Fruit fly (Drosophila melanogaster) whole organism, embryonic: ENCODE data around the gene sea.

Experiments used
- ATbp ChIP-seq: fragments of 200-800 bp; sonication (Bioruptor generic); optimal IDR thresholded peaks from 2 replicates; lab custom pipeline; 2017; ENCODE audit warnings: missing biosample characterization, mild to moderate bottlenecking, missing genetic modification characterization, missing genetic modification reagents
- Atf3 ChIP-seq: fragments of 200-800 bp; sonication (Bioruptor generic); optimal IDR thresholded peaks from 3 replicates; lab custom pipeline; 2016; ENCODE audit warnings: missing biosample characterization, missing genetic modification characterization
- B-H2 ChIP-seq: fragments of 200-800 bp; sonication (Bioruptor generic); optimal IDR thresholded peaks from 2 replicates; lab custom pipeline; 2018; ENCODE audit warnings: missing biosample characterization, mild to moderate bottlenecking, missing genetic modification characterization
- Blimp-1 ChIP-seq: fragments of 200-800 bp; sonication (Bioruptor generic); optimal IDR thresholded peaks from 3 replicates; lab custom pipeline; 2018; ENCODE audit warnings: missing biosample characterization, missing genetic modification characterization, mild to moderate bottlenecking, moderate library complexity, missing genetic modification reagents
- CG1024 ChIP-seq: fragments of 200-800 bp; sonication (Bioruptor generic); IDR thresholded peaks from 2 replicates; pipeline ENCODE4 v1.3.6; 2022; ENCODE audit warnings: missing biosample characterization, missing genetic modification characterization
- CG10462 ChIP-seq: fragments of 200-800 bp; sonication (Bioruptor generic); optimal IDR thresholded peaks from 2 replicates; lab custom pipeline; 2016; ENCODE audit warnings: missing biosample characterization, missing genetic modification characterization
- CG12219 ChIP-seq: fragments of 200-800 bp; sonication (Bioruptor generic); optimal IDR thresholded peaks from 3 replicates; lab custom pipeline; 2018; ENCODE audit warnings: missing biosample characterization, mild to moderate bottlenecking, missing genetic modification characterization
- CG12299 ChIP-seq: fragments of 200-800 bp; sonication (Bioruptor generic); optimal IDR thresholded peaks from 2 replicates; lab custom pipeline; 2018; ENCODE audit warnings: missing biosample characterization, mild to moderate bottlenecking, missing genetic modification characterization
- CG13287 ChIP-seq: fragments of 200-800 bp; sonication (Bioruptor generic); IDR thresholded peaks from 2 replicates; pipeline ENCODE4 v1.3.6; 2022; ENCODE audit warnings: missing biosample characterization, missing genetic modification characterization; ENCODE audit not compliant: partially characterized antibody
- CG14667 ChIP-seq: fragments of 200-800 bp; sonication (Bioruptor generic); IDR thresholded peaks from 2 replicates; pipeline ENCODE4 v1.3.6; 2022; ENCODE audit warnings: missing biosample characterization, missing genetic modification characterization
- CG15073 ChIP-seq: fragments of 200-800 bp; sonication (Bioruptor generic); optimal IDR thresholded peaks from 2 replicates; lab custom pipeline; 2016; ENCODE audit warnings: missing biosample characterization, missing genetic modification characterization
- CG17829 ChIP-seq: fragments of 200-800 bp; optimal IDR thresholded peaks from 2 replicates; lab custom pipeline; 2019; ENCODE audit warnings: missing biosample characterization, mild to moderate bottlenecking, missing genetic modification characterization, moderate library complexity
- CG17912 ChIP-seq: fragments of 200-800 bp; sonication (Bioruptor generic); optimal IDR thresholded peaks from 2 replicates; lab custom pipeline; 2018; ENCODE audit warnings: missing biosample characterization, mild to moderate bottlenecking, missing genetic modification characterization
- CG18619 ChIP-seq: fragments of 200-800 bp; sonication (Bioruptor generic); optimal IDR thresholded peaks from 3 replicates; lab custom pipeline; 2017; ENCODE audit warnings: missing biosample characterization, mild to moderate bottlenecking, missing genetic modification characterization
- CG2120 ChIP-seq: fragments of 200-800 bp; sonication (Bioruptor generic); optimal IDR thresholded peaks from 3 replicates; lab custom pipeline; 2016; ENCODE audit warnings: missing biosample characterization, missing genetic modification characterization
- CG2202 ChIP-seq: fragments of 200-800 bp; sonication (Bioruptor generic); optimal IDR thresholded peaks from 2 replicates; lab custom pipeline; 2018; ENCODE audit warnings: missing biosample characterization, mild to moderate bottlenecking, missing genetic modification characterization
- CG43689 ChIP-seq: fragments of 200-800 bp; sonication (Bioruptor generic); IDR thresholded peaks from 2 replicates; pipeline ENCODE4 v1.3.6; 2022; ENCODE audit warnings: missing biosample characterization, missing genetic modification characterization
- CG4854 ChIP-seq: fragments of 200-800 bp; sonication (Bioruptor generic); optimal IDR thresholded peaks from 2 replicates; lab custom pipeline; 2016; ENCODE audit warnings: missing biosample characterization, missing genetic modification characterization, inconsistent platforms
- CG6654 ChIP-seq: fragments of 200-800 bp; sonication (Bioruptor generic); optimal IDR thresholded peaks from 2 replicates; lab custom pipeline; 2017; ENCODE audit warnings: missing biosample characterization, mild to moderate bottlenecking, missing genetic modification characterization
- CG7786 ChIP-seq: fragments of 200-800 bp; sonication (Bioruptor generic); optimal IDR thresholded peaks from 2 replicates; lab custom pipeline; 2016; ENCODE audit warnings: missing biosample characterization, missing genetic modification characterization
- CG7987 ChIP-seq: fragments of 200-800 bp; sonication (Bioruptor generic); optimal IDR thresholded peaks from 2 replicates; lab custom pipeline; 2018; ENCODE audit warnings: missing biosample characterization, mild to moderate bottlenecking, missing genetic modification characterization, moderate library complexity
- CG8089 ChIP-seq: fragments of 200-800 bp; sonication (Bioruptor generic); optimal IDR thresholded peaks from 3 replicates; lab custom pipeline; 2016; ENCODE audit warnings: missing biosample characterization, missing genetic modification characterization
- CG9437 ChIP-seq: fragments of 200-800 bp; sonication (Bioruptor generic); optimal IDR thresholded peaks from 2 replicates; lab custom pipeline; 2018; ENCODE audit warnings: missing biosample characterization, mild to moderate bottlenecking, missing genetic modification characterization
- CG9797 ChIP-seq: fragments of 200-800 bp; sonication (Bioruptor generic); optimal IDR thresholded peaks from 3 replicates; lab custom pipeline; 2018; ENCODE audit warnings: missing biosample characterization, mild to moderate bottlenecking, missing genetic modification characterization
- CHES-1-like ChIP-seq: fragments of 200-800 bp; sonication (Bioruptor generic); optimal IDR thresholded peaks from 2 replicates; lab custom pipeline; 2016; ENCODE audit warnings: missing biosample characterization, missing genetic modification characterization
- Dad ChIP-seq: fragments of 200-800 bp; sonication (Bioruptor generic); optimal IDR thresholded peaks from 3 replicates; lab custom pipeline; 2016; ENCODE audit warnings: missing biosample characterization, missing genetic modification characterization
- E2f1 ChIP-seq: fragments of 200-800 bp; sonication (Bioruptor generic); IDR thresholded peaks from 2 replicates; pipeline ENCODE4 v1.3.6; 2022; ENCODE audit warnings: missing biosample characterization, missing genetic modification characterization
- HLHmδ ChIP-seq: fragments of 200-800 bp; sonication (Bioruptor generic); optimal IDR thresholded peaks from 2 replicates; lab custom pipeline; 2018; ENCODE audit warnings: missing biosample characterization, mild to moderate bottlenecking, missing genetic modification characterization, moderate library complexity
- Lim3 ChIP-seq: fragments of 200-800 bp; sonication (Bioruptor generic); IDR thresholded peaks from 2 replicates; pipeline ENCODE4 v1.3.6; 2022; ENCODE audit warnings: missing biosample characterization, missing genetic modification characterization
- Mad ChIP-seq: fragments of 200-800 bp; sonication (Bioruptor generic); optimal IDR thresholded peaks from 2 replicates; lab custom pipeline; 2016; ENCODE audit warnings: missing biosample characterization, missing genetic modification characterization
- NC2α ChIP-seq: fragments of 200-800 bp; sonication (Bioruptor generic); optimal IDR thresholded peaks from 2 replicates; lab custom pipeline; 2016; ENCODE audit warnings: missing biosample characterization, missing genetic modification characterization
- Pdp1 ChIP-seq, 2 experiments: fragments of 200-800 bp; sonication (Bioruptor generic); optimal IDR thresholded peaks; 3 replicates each; lab custom pipeline; 2016; ENCODE audit warnings: missing biosample characterization in 2 of 2, missing genetic modification characterization in 2 of 2, mild to moderate bottlenecking in 1 of 2, moderate library complexity in 1 of 2
- Ravus ChIP-seq: fragments of 200-800 bp; sonication (Bioruptor generic); IDR thresholded peaks from 2 replicates; pipeline ENCODE4 v1.3.6; 2022; ENCODE audit warnings: missing biosample characterization, missing genetic modification characterization
- ap ChIP-seq: fragments of 200-800 bp; sonication (Bioruptor generic); IDR thresholded peaks from 2 replicates; pipeline ENCODE4 v1.3.6; 2022; ENCODE audit warnings: missing biosample characterization, missing genetic modification characterization
- dmrt99B ChIP-seq: fragments of 200-800 bp; sonication (Bioruptor generic); optimal IDR thresholded peaks from 2 replicates; lab custom pipeline; 2018; ENCODE audit warnings: missing biosample characterization, mild to moderate bottlenecking, missing genetic modification characterization, moderate library complexity
- eve ChIP-seq, 2 experiments: fragments of >200 bp; optimal IDR thresholded peaks; 2 replicates each; lab custom pipeline; 2017; ENCODE audit warnings: missing biosample characterization in 2 of 2, missing genetic modification characterization in 2 of 2
- fd102C ChIP-seq: fragments of 200-800 bp; sonication (Bioruptor generic); optimal IDR thresholded peaks from 2 replicates; lab custom pipeline; 2018; ENCODE audit warnings: missing biosample characterization, mild to moderate bottlenecking, missing genetic modification characterization, moderate library complexity
- fd3F ChIP-seq: fragments of 200-800 bp; sonication (Bioruptor generic); optimal IDR thresholded peaks from 2 replicates; lab custom pipeline; 2018; ENCODE audit warnings: missing biosample characterization, mild to moderate bottlenecking, missing genetic modification characterization, moderate library complexity
- grn ChIP-seq: fragments of 200-800 bp; sonication (Bioruptor generic); optimal IDR thresholded peaks from 3 replicates; lab custom pipeline; 2017; ENCODE audit warnings: missing biosample characterization, missing genetic modification characterization
- h ChIP-seq: fragments of >200 bp; optimal IDR thresholded peaks from 2 replicates; lab custom pipeline; 2017
- kay ChIP-seq: fragments of 200-800 bp; sonication (Bioruptor generic); optimal IDR thresholded peaks from 2 replicates; lab custom pipeline; 2016; ENCODE audit warnings: missing biosample characterization, missing genetic modification characterization
- lilli ChIP-seq: fragments of 200-800 bp; sonication (Bioruptor generic); optimal IDR thresholded peaks from 3 replicates; lab custom pipeline; 2016; ENCODE audit warnings: missing biosample characterization, missing genetic modification characterization
- onecut ChIP-seq: fragments of 200-800 bp; sonication (Bioruptor generic); IDR thresholded peaks from 2 replicates; pipeline ENCODE4 v1.3.6; 2022; ENCODE audit warnings: missing biosample characterization, missing genetic modification characterization
- prd ChIP-seq, 3 experiments: fragments of >200 bp in 2 of 3; fragments of 200-800 bp in 1 of 3; sonication (Bioruptor generic) in 1 of 3; optimal IDR thresholded peaks in 2 of 3; IDR thresholded peaks in 1 of 3; 2 replicates in 2 of 3; 3 replicates in 1 of 3; pipeline versions ENCODE4 v1.3.6 to Lab custom; 2017 to 2022; ENCODE audit warnings: missing biosample characterization in 1 of 3, missing genetic modification characterization in 1 of 3
- sob ChIP-seq: fragments of 200-800 bp; sonication (Bioruptor generic); IDR thresholded peaks from 2 replicates; pipeline ENCODE4 v1.3.6; 2022; ENCODE audit warnings: missing biosample characterization, missing genetic modification characterization
- sr ChIP-seq: fragments of 200-800 bp; sonication (Bioruptor generic); IDR thresholded peaks from 3 replicates; pipeline ENCODE4 v1.3.6; 2022; ENCODE audit warnings: missing biosample characterization, missing genetic modification characterization
- ssp ChIP-seq: fragments of 200-800 bp; sonication (Bioruptor generic); IDR thresholded peaks from 2 replicates; pipeline ENCODE4 v1.3.6; 2022; ENCODE audit warnings: missing biosample characterization, missing genetic modification characterization
- sug ChIP-seq: fragments of 200-800 bp; optimal IDR thresholded peaks from 2 replicates; lab custom pipeline; 2019; ENCODE audit warnings: missing biosample characterization, mild to moderate bottlenecking, missing genetic modification characterization, moderate library complexity
- tll ChIP-seq, 2 experiments: fragments of 200-800 bp in 1 of 2; fragments of >200 bp in 1 of 2; sonication (Bioruptor generic) in 1 of 2; optimal IDR thresholded peaks; 2 replicates each; lab custom pipeline; 2017 to 2019; ENCODE audit warnings: missing biosample characterization in 2 of 2, missing genetic modification characterization in 2 of 2, mild to moderate bottlenecking in 1 of 2, moderate library complexity in 1 of 2

The sea gene

DNA sequence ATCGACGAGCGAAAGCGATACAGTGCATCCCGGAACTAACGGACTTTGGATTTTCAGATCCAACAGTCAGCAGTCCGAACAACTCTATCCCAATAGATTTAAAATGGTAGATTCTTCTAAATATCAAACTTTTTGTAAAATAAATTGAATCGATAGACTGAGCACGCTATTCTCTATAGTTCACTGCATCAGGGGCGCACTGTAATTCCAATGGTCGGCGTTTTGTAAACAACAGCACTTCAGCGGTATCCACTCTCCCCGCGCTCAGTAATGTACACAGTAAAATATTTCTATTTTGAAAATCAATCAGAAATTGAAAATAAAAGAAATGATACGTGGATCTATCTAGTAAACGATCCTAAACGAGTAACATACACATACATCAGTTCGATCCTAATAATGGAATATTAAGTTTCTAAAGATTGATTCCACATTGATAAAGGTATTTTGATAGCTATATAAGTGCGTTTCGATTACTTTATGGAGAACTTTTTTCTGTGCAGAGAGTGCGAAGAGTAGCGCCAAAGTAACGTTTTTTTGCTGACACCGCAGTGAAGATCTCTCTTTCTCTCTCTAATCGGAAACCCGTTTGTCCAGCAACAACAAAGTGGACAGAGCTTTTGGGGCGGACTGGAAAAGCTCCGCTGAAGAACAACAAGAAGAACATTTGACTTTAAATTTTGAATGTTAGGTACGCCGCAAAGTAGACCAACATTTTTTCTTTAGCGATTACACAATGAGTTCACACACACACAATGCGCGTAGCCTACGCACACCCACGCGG lies 4.3 kb downstream of the sea start (continued):
- TF ChIP-seq Mad (GFP tag; lab: Kevin White, UChicago), result peak; percentile 69
- TF ChIP-seq ssp (GFP tag; lab: Robert Waterston, UW), result peak; percentile 87
- TF ChIP-seq Blimp-1 (GFP tag; lab: Kevin White, UChicago), result peak; percentile 91
- peak; percentile 96 to 100 for TF ChIP-seq Pdp1 (GFP tag; optimal IDR thresholded peaks at IDR 0.05; lab: Kevin White, UChicago)
- peak; percentile 74 for TF ChIP-seq sr (GFP tag; lab: Robert Waterston, UW)
- TF ChIP-seq prd (optimal IDR thresholded peaks at IDR 0.05; lab: Kevin White, UChicago), result no peak
- TF ChIP-seq prd (GFP tag; IDR thresholded peaks at IDR 0.05; lab: Robert Waterston, UW), result peak; percentile 97
- TF ChIP-seq NC2α (GFP tag; lab: Kevin White, UChicago), result peak; percentile 64
- peak; percentile 89 for TF ChIP-seq CG4854 (GFP tag; lab: Kevin White, UChicago)
- TF ChIP-seq dmrt99B, result peak; percentile 95
- TF ChIP-seq h, result no peak
- TF ChIP-seq Lim3 (GFP tag; lab: Robert Waterston, UW), result peak; percentile 60; the same call in 1 of the 2 replicates
- peak; percentile 87 for TF ChIP-seq CG12219
- peak; percentile 92 for TF ChIP-seq ATbp (GFP tag; lab: Kevin White, UChicago)
- peak; percentile 96 for TF ChIP-seq CG2120 (GFP tag; lab: Kevin White, UChicago)
- TF ChIP-seq CG9797 (GFP tag; lab: Kevin White, UChicago), result no peak
- peak; percentile 49 for TF ChIP-seq Atf3 (GFP tag; lab: Kevin White, UChicago)
- peak in 1 of 2 experiments; percentile 94 for TF ChIP-seq eve (GFP tag; optimal IDR thresholded peaks at IDR 0.05; lab: Kevin White, UChicago)
- TF ChIP-seq CG2202, result peak; percentile 26
- TF ChIP-seq E2f1, result peak; percentile 94
- peak; percentile 90 for TF ChIP-seq onecut (GFP tag; lab: Robert Waterston, UW)
- peak; percentile 86 for TF ChIP-seq CHES-1-like (GFP tag; lab: Kevin White, UChicago)
- TF ChIP-seq grn (GFP tag; lab: Kevin White, UChicago), result peak; percentile 78
- TF ChIP-seq fd3F, result peak; percentile 88
- peak; percentile 81; the same call in 1 of the 2 replicates for TF ChIP-seq CG43689 (GFP tag; lab: Robert Waterston, UW)
- no peak for TF ChIP-seq HLHmδ
- TF ChIP-seq CG15073 (GFP tag; lab: Kevin White, UChicago), result no peak
- peak; percentile 77 for TF ChIP-seq ap (GFP tag; lab: Robert Waterston, UW)
- peak; percentile 82 for TF ChIP-seq CG1024
- TF ChIP-seq CG9437 (GFP tag; lab: Kevin White, UChicago), result peak; percentile 74
- peak; percentile 64 for TF ChIP-seq CG6654 (GFP tag; lab: Kevin White, UChicago)
- peak; percentile 74 for TF ChIP-seq CG12299 (tag; lab: Kevin White, UChicago)
- peak; percentile 95 for TF ChIP-seq sob (GFP tag; lab: Robert Waterston, UW)
- TF ChIP-seq CG14667 (GFP tag; lab: Robert Waterston, UW), result peak; percentile 91
- TF ChIP-seq Dad (GFP tag; lab: Kevin White, UChicago), result peak; percentile 88
- peak; percentile 92 for TF ChIP-seq kay (GFP tag; lab: Kevin White, UChicago)
- peak; percentile 85 for TF ChIP-seq CG18619 (GFP tag; lab: Kevin White, UChicago)
- peak; percentile 95 for TF ChIP-seq lilli (GFP tag; lab: Kevin White, UChicago)
- TF ChIP-seq CG17912 (GFP tag; lab: Kevin White, UChicago), result peak; percentile 43
- peak; percentile 94 for TF ChIP-seq CG17829 (tag; lab: Kevin White, UChicago)
- TF ChIP-seq CG8089 (GFP tag; lab: Kevin White, UChicago), result peak; percentile 70
- peak; percentile 82 for TF ChIP-seq Ravus (GFP tag; lab: Robert Waterston, UW)
- TF ChIP-seq CG10462 (GFP tag; lab: Kevin White, UChicago), result peak; percentile 54
- no peak for TF ChIP-seq tll (GFP tag; optimal IDR thresholded peaks at IDR 0.05; lab: Kevin White, UChicago)
- peak; percentile 56 for TF ChIP-seq CG7987 (GFP tag; lab: Kevin White, UChicago)
- TF ChIP-seq CG13287 (GFP tag; lab: Robert Waterston, UW), result no peak; the same call in 1 of the 2 replicates
- TF ChIP-seq B-H2 (GFP tag; lab: Kevin White, UChicago), result peak; percentile 80
- TF ChIP-seq CG7786 (GFP tag; lab: Kevin White, UChicago), result peak; percentile 91
- peak; percentile 81 for TF ChIP-seq sug (tag; lab: Kevin White, UChicago)
- no peak for TF ChIP-seq fd102C
